Worm (Caenorhabditis elegans) whole organism, L3 larva: ENCODE results near the gene ZK673.11.
"Not testable (repeated sequence)": the region's sequence is repeated elsewhere in the genome, so short reads cannot be mapped to it uniquely, and the experiment has no call there.

Source experiments
- R02D3.7 ChIP-seq: fragments of 150-350 bp; optimal IDR thresholded peaks from 2 replicates; lab custom pipeline; 2014; ENCODE audit warnings: missing biosample characterization, missing genetic modification characterization
- ZK546.5 ChIP-seq: sonication (generic microtip); optimal IDR thresholded peaks from 2 replicates; lab custom pipeline; 2017; ENCODE audit warnings: missing biosample characterization, missing genetic modification characterization
- ama-1 ChIP-seq: fragments of 150-350 bp; optimal IDR thresholded peaks from 2 replicates; lab custom pipeline; 2018
- ceh-16 ChIP-seq: sonication (generic microtip); optimal IDR thresholded peaks from 2 replicates; lab custom pipeline; 2017; ENCODE audit warnings: missing biosample characterization, missing genetic modification characterization
- ceh-28 ChIP-seq: fragments of 150-350 bp; optimal IDR thresholded peaks from 2 replicates; lab custom pipeline; 2014; ENCODE audit warnings: missing biosample characterization, missing genetic modification reagents, missing genetic modification characterization
- ceh-82 ChIP-seq: fragments of 150-350 bp; optimal IDR thresholded peaks from 2 replicates; lab custom pipeline; 2014; ENCODE audit warnings: missing biosample characterization, missing genetic modification characterization
- daf-12 ChIP-seq: fragments of 150-350 bp; optimal IDR thresholded peaks from 2 replicates; lab custom pipeline; 2014; ENCODE audit warnings: missing biosample characterization, missing genetic modification reagents, missing genetic modification characterization
- egl-27 ChIP-seq: sonication (generic microtip); optimal IDR thresholded peaks from 4 replicates; lab custom pipeline; 2017; ENCODE audit warnings: missing biosample characterization, missing genetic modification reagents, missing genetic modification characterization
- egl-5 ChIP-seq: fragments of 150-350 bp; optimal IDR thresholded peaks from 2 replicates; lab custom pipeline; 2017; ENCODE audit warnings: missing biosample characterization, missing genetic modification reagents, missing genetic modification characterization, inconsistent platforms
- elt-1 ChIP-seq: fragments of 150-350 bp; optimal IDR thresholded peaks from 2 replicates; lab custom pipeline; 2014; ENCODE audit warnings: missing biosample characterization, missing genetic modification characterization
- elt-2 ChIP-seq: sonication (generic microtip); optimal IDR thresholded peaks from 2 replicates; lab custom pipeline; 2016; ENCODE audit warnings: missing genetic modification reagents, mild to moderate bottlenecking, missing genetic modification characterization, missing compliant biosample characterization
- elt-3 ChIP-seq, 3 experiments: fragments of 150-350 bp in 1 of 3; sonication (generic microtip) in 2 of 3; optimal IDR thresholded peaks; 2 replicates in 2 of 3; 4 replicates in 1 of 3; lab custom pipeline; 2014 to 2017; ENCODE audit warnings: missing biosample characterization in 3 of 3, missing genetic modification characterization in 3 of 3
- eor-1 ChIP-seq, 2 experiments: fragments of 150-350 bp; optimal IDR thresholded peaks; 2 replicates each; lab custom pipeline; 2014 to 2018; ENCODE audit warnings: missing biosample characterization in 2 of 2, missing genetic modification characterization in 2 of 2
- fkh-2 ChIP-seq: fragments of 150-350 bp; optimal IDR thresholded peaks from 2 replicates; lab custom pipeline; 2014; ENCODE audit warnings: missing biosample characterization, missing genetic modification reagents, missing genetic modification characterization
- fos-1 ChIP-seq: fragments of 150-350 bp; optimal IDR thresholded peaks from 2 replicates; lab custom pipeline; 2014; ENCODE audit warnings: missing biosample characterization, missing genetic modification characterization
- hmg-11 ChIP-seq: sonication (generic microtip); optimal IDR thresholded peaks from 2 replicates; lab custom pipeline; 2016; ENCODE audit warnings: missing genetic modification characterization, missing compliant biosample characterization
- jun-1 ChIP-seq: fragments of 150-350 bp; optimal IDR thresholded peaks from 2 replicates; lab custom pipeline; 2014; ENCODE audit warnings: missing biosample characterization, missing genetic modification reagents, missing genetic modification characterization
- lin-15B ChIP-seq: fragments of 150-350 bp; optimal IDR thresholded peaks from 2 replicates; lab custom pipeline; 2014; ENCODE audit warnings: missing biosample characterization, missing genetic modification characterization
- lin-39 ChIP-seq: fragments of 150-350 bp; optimal IDR thresholded peaks from 2 replicates; lab custom pipeline; 2018; ENCODE audit warnings: missing biosample characterization, missing genetic modification reagents, missing genetic modification characterization
- mml-1 ChIP-seq: fragments of 150-350 bp; sonication (generic microtip); optimal IDR thresholded peaks from 3 replicates; lab custom pipeline; 2014; ENCODE audit warnings: missing biosample characterization, missing genetic modification characterization
- nfya-1 ChIP-seq: sonication (generic microtip); optimal IDR thresholded peaks from 2 replicates; lab custom pipeline; 2017; ENCODE audit warnings: missing genetic modification characterization, mild to moderate bottlenecking, missing compliant biosample characterization, antibody characterized with exemption, moderate library complexity; ENCODE audit not compliant: insufficient read depth
- nhr-11 ChIP-seq: fragments of 150-350 bp; optimal IDR thresholded peaks from 2 replicates; lab custom pipeline; 2014; ENCODE audit warnings: missing biosample characterization, missing genetic modification characterization
- nhr-23 ChIP-seq: fragments of 150-350 bp; optimal IDR thresholded peaks from 2 replicates; lab custom pipeline; 2014; ENCODE audit warnings: missing biosample characterization, missing genetic modification reagents, missing genetic modification characterization
- nhr-237 ChIP-seq: fragments of 150-350 bp; optimal IDR thresholded peaks from 2 replicates; lab custom pipeline; 2014; ENCODE audit warnings: missing biosample characterization, missing genetic modification characterization
- nhr-25 ChIP-seq: sonication (generic microtip); optimal IDR thresholded peaks from 2 replicates; lab custom pipeline; 2017; ENCODE audit warnings: missing biosample characterization, missing genetic modification characterization
- nhr-28 ChIP-seq: fragments of 150-350 bp; optimal IDR thresholded peaks from 2 replicates; lab custom pipeline; 2014; ENCODE audit warnings: missing biosample characterization, missing genetic modification characterization
- nhr-43 ChIP-seq: sonication (generic microtip); optimal IDR thresholded peaks from 2 replicates; lab custom pipeline; 2016; ENCODE audit warnings: mild to moderate bottlenecking, missing genetic modification characterization, missing compliant biosample characterization; ENCODE audit not compliant: poor library complexity, severe bottlenecking
- nhr-67 ChIP-seq: fragments of 150-350 bp; optimal IDR thresholded peaks from 2 replicates; lab custom pipeline; 2014; ENCODE audit warnings: missing biosample characterization, missing genetic modification characterization
- nhr-76 ChIP-seq: fragments of 150-350 bp; sonication (generic microtip); optimal IDR thresholded peaks from 5 replicates; lab custom pipeline; 2014; ENCODE audit warnings: missing biosample characterization, missing genetic modification characterization
- nhr-77 ChIP-seq: fragments of 150-350 bp; optimal IDR thresholded peaks from 2 replicates; lab custom pipeline; 2014; ENCODE audit warnings: missing biosample characterization, missing genetic modification characterization
- pqm-1 ChIP-seq: fragments of 150-350 bp; optimal IDR thresholded peaks from 2 replicates; lab custom pipeline; 2017; ENCODE audit warnings: missing biosample characterization, missing genetic modification characterization, inconsistent platforms
- sea-2 ChIP-seq: fragments of 150-350 bp; sonication (generic microtip); optimal IDR thresholded peaks from 4 replicates; lab custom pipeline; 2014; ENCODE audit warnings: missing biosample characterization, missing genetic modification reagents, missing genetic modification characterization
- snpc-4 ChIP-seq: fragments of 150-350 bp; optimal IDR thresholded peaks from 2 replicates; lab custom pipeline; 2014; ENCODE audit warnings: missing biosample characterization, missing genetic modification characterization
- unc-62 ChIP-seq: fragments of 150-350 bp; sonication (generic microtip); optimal IDR thresholded peaks from 4 replicates; lab custom pipeline; 2014; ENCODE audit warnings: missing biosample characterization, missing genetic modification reagents, missing genetic modification characterization
- zag-1 ChIP-seq: fragments of 150-350 bp; optimal IDR thresholded peaks from 2 replicates; lab custom pipeline; 2014; ENCODE audit warnings: missing biosample characterization, missing genetic modification characterization
- ztf-11 ChIP-seq: fragments of 150-350 bp; optimal IDR thresholded peaks from 2 replicates; lab custom pipeline; 2014; ENCODE audit warnings: missing biosample characterization, missing genetic modification characterization
- ztf-4 ChIP-seq: fragments of 150-350 bp; optimal IDR thresholded peaks from 2 replicates; lab custom pipeline; 2014; ENCODE audit warnings: missing biosample characterization, missing genetic modification characterization

Gene ZK673.11

DNA sequence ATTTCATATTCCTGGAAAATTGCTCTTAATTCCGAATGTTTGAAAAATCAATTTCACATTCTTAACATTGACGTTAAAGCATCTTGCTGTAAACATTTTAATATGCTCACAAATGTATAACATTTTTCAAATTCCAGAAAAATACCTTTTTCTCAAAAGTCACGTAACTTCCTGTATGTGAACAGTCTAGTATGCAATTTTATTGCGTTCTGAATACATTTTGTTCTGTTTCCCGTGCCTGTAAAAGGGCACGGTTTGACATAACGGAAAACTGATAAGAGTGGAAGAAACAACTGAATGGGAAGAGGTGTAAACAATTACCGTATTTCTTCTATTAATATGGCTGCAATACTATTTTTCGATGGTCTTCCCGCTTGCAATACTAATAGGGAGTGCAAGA is 25.8 kb downstream of the ZK673.11 start:
- TF ChIP-seq elt-1 (no peak), lin-39 (tag; lab: Kevin White, UChicago) (no peak), jun-1 (tag; lab: Kevin White, UChicago) (no peak), unc-62 (no peak), ama-1 (no peak), pqm-1 (tag; lab: Kevin White, UChicago) (peak; percentile 48), ztf-4 (tag; lab: Kevin White, UChicago) (no peak), ceh-16 (no peak), nhr-76 (tag; lab: Kevin White, UChicago) (no peak), fkh-2 (tag; lab: Kevin White, UChicago) (no peak), egl-5 (tag; lab: Kevin White, UChicago) (no peak), elt-2 (tag; lab: Kevin White, UChicago) (peak; percentile 67), sea-2 (GFP tag; lab: Kevin White, UChicago) (no peak)

DNA sequence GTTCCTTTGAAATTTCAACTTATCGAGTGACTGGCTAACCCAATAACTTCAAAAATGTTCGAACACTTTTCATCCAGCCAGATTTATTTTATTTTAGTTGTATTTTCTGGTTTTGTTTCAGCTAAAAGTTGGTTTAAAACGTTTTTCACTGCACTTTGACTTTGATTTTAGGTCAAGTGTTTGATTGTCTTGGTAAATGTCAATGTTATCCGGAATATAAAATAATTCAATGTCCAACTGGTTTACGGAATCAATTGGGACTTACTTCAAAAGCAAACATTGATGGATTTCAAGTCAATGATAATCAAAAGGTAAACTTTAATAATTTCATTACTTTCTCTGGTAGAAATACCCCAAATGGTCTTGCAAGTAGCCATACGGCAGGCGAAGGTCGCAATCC is 26.8 kb downstream of the ZK673.11 start:
- TF ChIP-seq ZK546.5 (tag; lab: Kevin White, UChicago) (no peak), nhr-23 (no peak), mml-1 (no peak)

DNA sequence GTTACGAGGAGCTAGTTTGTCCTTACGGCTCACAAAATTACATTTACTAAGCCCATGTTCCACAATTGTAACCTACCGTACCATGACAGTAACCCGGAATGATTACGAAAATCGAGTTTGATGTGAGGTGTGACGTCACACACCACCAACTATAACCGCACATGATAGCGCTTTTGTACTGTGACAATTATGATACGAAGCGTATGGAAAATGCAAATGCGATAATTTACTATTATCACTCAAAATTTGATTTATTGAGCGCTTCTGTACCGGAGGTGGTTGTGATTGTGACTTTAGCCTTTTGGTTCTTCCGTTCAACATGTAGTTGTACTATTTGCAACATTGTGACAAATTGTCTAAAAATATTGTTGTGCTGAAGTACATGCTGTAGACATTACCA is 28.6 kb downstream of the ZK673.11 start:
- TF ChIP-seq nhr-67 (tag; lab: Kevin White, UChicago) (no peak), lin-15B (no peak), pqm-1 (tag; lab: Kevin White, UChicago) (peak; percentile 87), elt-3 (tag; optimal IDR thresholded peaks at IDR 0.05; lab: Kevin White, UChicago) (no peak), jun-1 (tag; lab: Kevin White, UChicago) (peak; percentile 70), hmg-11 (no peak), nhr-11 (tag; lab: Kevin White, UChicago) (no peak), ama-1 (no peak), zag-1 (tag; lab: Kevin White, UChicago) (no peak), elt-2 (tag; lab: Kevin White, UChicago) (peak; percentile 84)

DNA sequence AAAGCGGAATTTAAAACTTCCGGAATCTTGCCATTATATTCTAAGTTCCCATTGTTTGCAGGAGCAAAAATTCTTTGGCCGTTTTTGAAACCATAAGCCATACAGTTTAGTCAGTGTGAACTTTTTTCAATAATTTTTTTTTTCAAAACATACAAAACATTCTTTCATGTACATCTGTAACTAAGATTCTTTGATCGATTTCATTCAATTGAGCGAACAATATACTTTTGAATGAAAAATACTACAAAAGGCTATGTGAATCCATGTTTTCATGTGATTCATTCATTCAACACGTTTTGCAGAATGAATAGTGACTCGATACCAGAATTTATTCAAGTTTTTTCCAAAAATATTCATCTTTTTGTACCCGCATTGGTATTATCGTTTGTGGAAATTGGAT is 29.7 kb downstream of the ZK673.11 start, which contains the start of gene ZK666.15:
TSS of gene ZK666.15 (plus strand) at position 301 of the 400 bp plus-strand sequence.
- TF ChIP-seq nfya-1 (tag; lab: Kevin White, UChicago) (no peak), lin-39 (tag; lab: Kevin White, UChicago) (no peak), snpc-4 (tag; lab: Kevin White, UChicago) (no peak), nhr-43 (tag; lab: Kevin White, UChicago) (no peak), R02D3.7 (tag; lab: Kevin White, UChicago) (no peak), fos-1 (tag; lab: Kevin White, UChicago) (no peak), hmg-11 (no peak)

DNA sequence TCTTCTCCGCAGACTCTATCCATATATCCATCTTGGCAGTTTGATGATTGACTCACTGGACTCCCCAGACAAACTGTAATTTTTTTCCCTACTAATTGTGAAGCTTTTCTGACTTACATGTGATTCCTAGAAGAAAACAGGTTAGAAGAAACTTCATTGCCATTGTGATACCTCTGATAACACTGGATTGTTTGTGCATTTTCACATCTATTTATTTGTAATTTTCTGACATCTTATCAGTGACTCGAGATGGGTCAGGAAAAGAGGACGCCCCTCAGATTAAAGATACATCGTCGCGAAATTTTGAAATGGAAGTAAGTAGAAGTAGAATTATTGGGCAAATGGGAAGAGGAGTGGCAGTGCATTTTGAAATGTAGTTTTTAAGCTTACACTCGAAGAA is 33.2 kb downstream of the ZK673.11 start, which contains the start of gene clec-61:
TSS of gene clec-61 (minus strand) at position 209 of the 400 bp plus-strand sequence.
- TF ChIP-seq nhr-28 (tag; lab: Kevin White, UChicago) (no peak), egl-5 (tag; lab: Kevin White, UChicago) (no peak), lin-39 (tag; lab: Kevin White, UChicago) (no peak), nhr-237 (no peak), daf-12 (no peak), snpc-4 (tag; lab: Kevin White, UChicago) (no peak), unc-62 (no peak), nhr-25 (no peak), ztf-4 (tag; lab: Kevin White, UChicago) (no peak)

DNA sequence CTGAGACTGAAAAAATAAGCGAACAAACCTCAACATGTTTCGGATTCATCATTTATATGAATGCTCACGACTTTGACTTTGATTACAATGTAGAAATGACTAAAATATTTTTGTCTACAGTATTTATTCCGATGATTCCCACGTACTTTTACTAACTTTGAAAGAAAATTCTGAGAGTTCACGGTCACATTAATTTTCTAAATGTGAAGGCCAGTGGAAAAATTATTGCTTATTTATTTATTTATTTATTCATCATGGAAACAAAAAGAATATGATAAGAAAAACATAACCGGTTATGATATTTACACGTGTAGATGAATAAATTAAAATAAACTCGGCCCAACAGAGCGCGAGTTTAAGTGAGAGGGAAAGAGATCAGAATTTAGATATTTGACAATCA is 36.0 kb downstream of the ZK673.11 start, which contains the start of gene ZK666.8:
TSS of gene ZK666.8 (minus strand) at position 101 of the 400 bp plus-strand sequence.
- TF ChIP-seq daf-12, ama-1, nhr-237: not testable (repeated sequence)

DNA sequence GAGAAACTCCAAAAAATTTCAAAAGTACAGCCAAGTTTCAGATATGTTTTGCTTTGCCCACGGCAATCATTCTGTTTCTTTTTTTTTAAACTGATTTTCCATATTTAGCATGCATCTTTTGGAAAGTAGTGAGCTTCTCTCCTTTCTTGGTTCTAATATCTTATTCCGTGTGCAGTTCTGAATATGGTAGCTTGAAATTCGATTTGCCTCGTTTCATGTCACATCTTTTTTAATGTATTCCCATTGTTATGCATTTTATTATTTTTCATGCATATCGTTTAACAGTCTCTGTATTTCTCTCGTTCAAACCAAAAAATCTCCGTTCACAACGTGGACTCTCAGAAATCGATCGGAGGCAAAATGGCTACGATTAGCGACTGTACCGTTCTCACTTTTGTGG is 37.4 kb downstream of the ZK673.11 start, which contains the start of gene ZK666.14:
TSS of gene ZK666.14 (plus strand) at position 301 of the 400 bp plus-strand sequence.
- TF ChIP-seq ZK546.5 (tag; lab: Kevin White, UChicago) (no peak), nhr-43 (tag; lab: Kevin White, UChicago) (no peak), ztf-4 (tag; lab: Kevin White, UChicago) (no peak), nhr-77 (tag; lab: Kevin White, UChicago) (no peak), egl-5 (tag; lab: Kevin White, UChicago) (no peak), pqm-1 (tag; lab: Kevin White, UChicago) (no peak), hmg-11 (no peak), ztf-11 (tag; lab: Kevin White, UChicago) (no peak), fkh-2 (tag; lab: Kevin White, UChicago) (no peak), nhr-67 (tag; lab: Kevin White, UChicago) (no peak), egl-27 (tag; lab: Kevin White, UChicago) (no peak), nfya-1 (tag; lab: Kevin White, UChicago) (no peak), sea-2 (GFP tag; lab: Kevin White, UChicago) (no peak), eor-1 (tag; optimal IDR thresholded peaks at IDR 0.05; lab: Kevin White, UChicago) (no peak), mml-1 (no peak), ceh-82 (no peak), nhr-76 (tag; lab: Kevin White, UChicago) (no peak), elt-2 (tag; lab: Kevin White, UChicago) (no peak), ceh-28 (tag; lab: Kevin White, UChicago) (no peak)
